Fruit fly (Drosophila melanogaster) whole organism, embryonic: Measurements from ENCODE around the gene CG10185.

Experiments
- Adf1 ChIP-seq: fragments of 200-800 bp; sonication (Bioruptor generic); IDR thresholded peaks from 2 replicates; pipeline ENCODE4 v1.3.6; 2022; ENCODE audit warnings: missing biosample characterization, missing genetic modification characterization
- B-H1 ChIP-seq: fragments of 200-800 bp; sonication (Bioruptor generic); IDR thresholded peaks from 3 replicates; pipeline ENCODE4 v1.3.6; 2022; ENCODE audit warnings: missing biosample characterization, missing genetic modification characterization
- BtbVII ChIP-seq: fragments of 200-800 bp; sonication (Bioruptor generic); optimal IDR thresholded peaks from 3 replicates; lab custom pipeline; 2017; ENCODE audit warnings: missing biosample characterization, mild to moderate bottlenecking, missing genetic modification characterization
- CG16779 ChIP-seq: fragments of 200-800 bp; sonication (Bioruptor generic); IDR thresholded peaks from 2 replicates; pipeline ENCODE4 v1.3.6; 2022; ENCODE audit warnings: missing biosample characterization, missing genetic modification characterization
- CG17359 ChIP-seq: fragments of 200-800 bp; sonication (Bioruptor generic); optimal IDR thresholded peaks from 3 replicates; lab custom pipeline; 2018; ENCODE audit warnings: missing biosample characterization, mild to moderate bottlenecking, missing genetic modification characterization, moderate library complexity
- CG2116 ChIP-seq: fragments of 200-800 bp; sonication (Bioruptor generic); optimal IDR thresholded peaks from 3 replicates; lab custom pipeline; 2018; ENCODE audit warnings: missing biosample characterization, mild to moderate bottlenecking, missing genetic modification characterization
- CG2199 ChIP-seq: fragments of 200-800 bp; sonication (Bioruptor generic); IDR thresholded peaks from 3 replicates; pipeline ENCODE4 v1.3.6; 2022; ENCODE audit warnings: missing biosample characterization, missing genetic modification characterization
- CG30403 ChIP-seq: fragments of 200-800 bp; sonication (Bioruptor generic); optimal IDR thresholded peaks from 3 replicates; lab custom pipeline; 2016; ENCODE audit warnings: missing biosample characterization, missing genetic modification characterization
- CG33213 ChIP-seq: fragments of 200-800 bp; sonication (Bioruptor generic); optimal IDR thresholded peaks from 3 replicates; lab custom pipeline; 2016; ENCODE audit warnings: missing biosample characterization, missing genetic modification characterization
- CG8924 ChIP-seq: fragments of 200-800 bp; optimal IDR thresholded peaks from 3 replicates; lab custom pipeline; 2019; ENCODE audit warnings: missing biosample characterization, mild to moderate bottlenecking, missing genetic modification characterization, moderate library complexity
- Drgx ChIP-seq: fragments of 200-800 bp; sonication (Bioruptor generic); IDR thresholded peaks from 2 replicates; pipeline ENCODE4 v1.3.6; 2022; ENCODE audit warnings: missing biosample characterization, missing genetic modification characterization
- H15 ChIP-seq: fragments of 200-800 bp; sonication (Bioruptor generic); IDR thresholded peaks from 3 replicates; pipeline ENCODE4 v1.3.6; 2022; ENCODE audit warnings: missing biosample characterization, missing genetic modification characterization
- H2.0 ChIP-seq: fragments of 200-800 bp; sonication (Bioruptor generic); IDR thresholded peaks from 2 replicates; pipeline ENCODE4 v1.3.6; 2022; ENCODE audit warnings: missing biosample characterization, missing genetic modification characterization
- HHEX ChIP-seq: fragments of 200-800 bp; sonication (Bioruptor generic); optimal IDR thresholded peaks from 3 replicates; lab custom pipeline; 2017; ENCODE audit warnings: missing biosample characterization, mild to moderate bottlenecking, missing genetic modification characterization, missing genetic modification reagents
- HLH4C ChIP-seq: fragments of 200-800 bp; sonication (Bioruptor generic); IDR thresholded peaks from 3 replicates; pipeline ENCODE4 v1.3.6; 2022; ENCODE audit warnings: missing biosample characterization, missing genetic modification characterization; ENCODE audit not compliant: partially characterized antibody
- Hr78 ChIP-seq, 2 experiments: fragments of 200-800 bp in 1 of 2; fragments of >200 bp in 1 of 2; sonication (Bioruptor generic) in 1 of 2; optimal IDR thresholded peaks; 2 replicates each; lab custom pipeline; 2017 to 2019; ENCODE audit warnings: missing biosample characterization in 2 of 2, missing genetic modification characterization in 2 of 2, mild to moderate bottlenecking in 1 of 2, moderate library complexity in 1 of 2
- MBD-R2 ChIP-seq: fragments of 200-800 bp; sonication (Bioruptor generic); IDR thresholded peaks from 2 replicates; pipeline ENCODE4 v1.3.6; 2022; ENCODE audit warnings: missing biosample characterization, missing genetic modification characterization
- Max ChIP-seq: fragments of 200-800 bp; sonication (Bioruptor generic); optimal IDR thresholded peaks from 2 replicates; lab custom pipeline; 2016; ENCODE audit warnings: missing biosample characterization, mild to moderate bottlenecking, missing genetic modification characterization
- Med ChIP-seq: fragments of 200-800 bp; sonication (Bioruptor generic); peaks from one replicate; lab custom pipeline; 2016; ENCODE audit warnings: missing biosample characterization, missing genetic modification characterization, mild to moderate bottlenecking, inconsistent platforms, moderate library complexity
- Nf-YB ChIP-seq: fragments of 200-800 bp; sonication (Bioruptor generic); optimal IDR thresholded peaks from 3 replicates; lab custom pipeline; 2019; ENCODE audit warnings: missing biosample characterization, mild to moderate bottlenecking, missing genetic modification characterization, moderate library complexity
- Opbp ChIP-seq: fragments of 200-800 bp; sonication (Bioruptor generic); IDR thresholded peaks from 3 replicates; pipeline ENCODE4 v1.3.6; 2022; ENCODE audit warnings: missing biosample characterization, missing genetic modification characterization; ENCODE audit not compliant: partially characterized antibody
- Vsx1 ChIP-seq: fragments of 200-800 bp; sonication (Bioruptor generic); optimal IDR thresholded peaks from 2 replicates; lab custom pipeline; 2017; ENCODE audit warnings: missing biosample characterization, mild to moderate bottlenecking, missing genetic modification characterization, missing genetic modification reagents
- caup ChIP-seq: fragments of 200-800 bp; sonication (Bioruptor generic); optimal IDR thresholded peaks from 3 replicates; lab custom pipeline; 2017; ENCODE audit warnings: missing biosample characterization, mild to moderate bottlenecking, missing genetic modification characterization, moderate library complexity; ENCODE audit not compliant: severe bottlenecking
- chm ChIP-seq: fragments of 200-800 bp; sonication (Bioruptor generic); IDR thresholded peaks from 2 replicates; pipeline ENCODE4 v1.3.6; 2022; ENCODE audit warnings: missing biosample characterization, missing genetic modification characterization
- chn ChIP-seq: fragments of 200-800 bp; sonication (Bioruptor generic); optimal IDR thresholded peaks from 2 replicates; lab custom pipeline; 2016; ENCODE audit warnings: missing biosample characterization, missing genetic modification characterization
- dysf ChIP-seq: fragments of 200-800 bp; sonication (Bioruptor generic); IDR thresholded peaks from 3 replicates; pipeline ENCODE4 v1.3.6; 2022; ENCODE audit warnings: missing biosample characterization, missing genetic modification characterization
- gro ChIP-seq: fragments of 200-800 bp; sonication (Bioruptor generic); optimal IDR thresholded peaks from 2 replicates; lab custom pipeline; 2016; ENCODE audit warnings: missing biosample characterization, missing genetic modification characterization
- her ChIP-seq: fragments of 200-800 bp; sonication (Bioruptor generic); optimal IDR thresholded peaks from 2 replicates; lab custom pipeline; 2016; ENCODE audit warnings: missing biosample characterization, missing genetic modification characterization
- insv ChIP-seq, 2 experiments: fragments of 200-800 bp; sonication (Bioruptor generic); optimal IDR thresholded peaks; 3 replicates each; lab custom pipeline; 2016 to 2018; ENCODE audit warnings: missing biosample characterization in 2 of 2, missing genetic modification characterization in 2 of 2
- inv ChIP-seq: fragments of 200-800 bp; sonication (Bioruptor generic); IDR thresholded peaks from 2 replicates; pipeline ENCODE4 v1.3.6; 2022; ENCODE audit warnings: missing biosample characterization, missing genetic modification characterization; ENCODE audit not compliant: partially characterized antibody
- lbe ChIP-seq: fragments of 200-800 bp; sonication (Bioruptor generic); optimal IDR thresholded peaks from 2 replicates; lab custom pipeline; 2016; ENCODE audit warnings: missing biosample characterization, mild to moderate bottlenecking, missing genetic modification characterization
- lola ChIP-seq, 3 experiments: fragments of >200 bp in 2 of 3; fragments of 200-800 bp in 1 of 3; sonication (Bioruptor generic) in 1 of 3; optimal IDR thresholded peaks; 2 replicates each; lab custom pipeline; 2017 to 2019; ENCODE audit warnings: missing biosample characterization in 3 of 3, missing genetic modification characterization in 3 of 3, mild to moderate bottlenecking in 1 of 3, moderate library complexity in 1 of 3
- pzg ChIP-seq: fragments of 200-800 bp; sonication (Bioruptor generic); optimal IDR thresholded peaks from 3 replicates; lab custom pipeline; 2018; ENCODE audit warnings: missing biosample characterization, mild to moderate bottlenecking, missing genetic modification characterization, moderate library complexity
- sc ChIP-seq, 3 experiments: fragments of >200 bp in 2 of 3; fragments of 200-800 bp in 1 of 3; sonication (Bioruptor generic) in 1 of 3; optimal IDR thresholded peaks; 2 replicates in 2 of 3; 3 replicates in 1 of 3; lab custom pipeline; 2017; ENCODE audit warnings: mild to moderate bottlenecking in 1 of 3, missing biosample characterization in 1 of 3, missing genetic modification characterization in 1 of 3, missing genetic modification reagents in 1 of 3
- sens ChIP-seq: fragments of 200-800 bp; sonication (Bioruptor generic); peaks from one replicate; lab custom pipeline; 2016; ENCODE audit warnings: missing biosample characterization, missing genetic modification characterization
- shn ChIP-seq: fragments of 200-800 bp; sonication (Bioruptor generic); optimal IDR thresholded peaks from 3 replicates; lab custom pipeline; 2016; ENCODE audit warnings: missing biosample characterization, missing genetic modification characterization
- sna ChIP-seq: fragments of 200-800 bp; sonication (Bioruptor generic); IDR thresholded peaks from 2 replicates; pipeline ENCODE4 v1.3.6; 2022; ENCODE audit warnings: missing biosample characterization, missing genetic modification characterization; ENCODE audit not compliant: partially characterized antibody
- sqz ChIP-seq: fragments of 200-800 bp; sonication (Bioruptor generic); optimal IDR thresholded peaks from 3 replicates; lab custom pipeline; 2018; ENCODE audit warnings: missing biosample characterization, mild to moderate bottlenecking, missing genetic modification characterization
- stc ChIP-seq: fragments of 200-800 bp; sonication (Bioruptor generic); IDR thresholded peaks from 2 replicates; pipeline ENCODE4 v1.3.6; 2022; ENCODE audit warnings: missing biosample characterization, missing genetic modification characterization
- tna ChIP-seq: fragments of 200-800 bp; sonication (Bioruptor generic); IDR thresholded peaks from 2 replicates; pipeline ENCODE4 v1.3.6; 2022; ENCODE audit warnings: missing biosample characterization, missing genetic modification characterization; ENCODE audit not compliant: partially characterized antibody
- vfl ChIP-seq: fragments of 200-800 bp; sonication (Bioruptor generic); optimal IDR thresholded peaks from 2 replicates; lab custom pipeline; 2016; ENCODE audit warnings: missing biosample characterization, missing genetic modification characterization
- vnd ChIP-seq: fragments of 200-800 bp; sonication (Bioruptor generic); IDR thresholded peaks from 3 replicates; pipeline ENCODE4 v1.3.6; 2022; ENCODE audit warnings: missing biosample characterization, missing genetic modification characterization; ENCODE audit not compliant: partially characterized antibody
- yki ChIP-seq: fragments of >200 bp; optimal IDR thresholded peaks from 3 replicates; lab custom pipeline; 2018
- z ChIP-seq: fragments of 200-800 bp; sonication (Bioruptor generic); IDR thresholded peaks from 3 replicates; pipeline ENCODE4 v1.3.6; 2022; ENCODE audit warnings: missing biosample characterization, missing genetic modification characterization
- zen ChIP-seq: fragments of 200-800 bp; sonication (Bioruptor generic); optimal IDR thresholded peaks from 3 replicates; lab custom pipeline; 2018; ENCODE audit warnings: missing biosample characterization, mild to moderate bottlenecking, missing genetic modification characterization, moderate library complexity
- zen2 ChIP-seq: fragments of 200-800 bp; sonication (Bioruptor generic); IDR thresholded peaks from 3 replicates; pipeline ENCODE4 v1.3.6; 2022; ENCODE audit warnings: missing biosample characterization, missing genetic modification characterization; ENCODE audit not compliant: partially characterized antibody

CG10185 gene

dm6 chr3R:16099268-16100240 lies 32.2 kb upstream of the CG10185 start (continued):
- TF ChIP-seq Med (GFP tag; lab: Kevin White, UChicago) (peak; percentile 100), Vsx1 (GFP tag; lab: Kevin White, UChicago) (no peak), yki (peak; percentile 47), B-H1 (no peak), Nf-YB (peak; percentile 15), BtbVII (GFP tag; lab: Kevin White, UChicago) (peak; percentile 41), Hr78 (GFP tag; optimal IDR thresholded peaks at IDR 0.05; lab: Kevin White, UChicago) (peak; percentile 69 to 91), H2.0 (GFP tag; lab: Robert Waterston, UW) (no peak), her (peak; percentile 10), inv (GFP tag; lab: Robert Waterston, UW) (0 out of 2 replicates have a peak, but pooled peaks have one; percentile 2), Adf1 (peak; percentile 90), shn (GFP tag; lab: Kevin White, UChicago) (peak; percentile 51), lbe (peak; percentile 71), HLH4C (GFP tag; lab: Robert Waterston, UW) (no peak; the same call in 2 of the 3 replicates), pzg (peak; percentile 33), H15 (GFP tag; lab: Robert Waterston, UW) (no peak), CG30403 (GFP tag; lab: Kevin White, UChicago) (no peak), CG33213 (GFP tag; lab: Kevin White, UChicago) (no peak), insv (GFP tag; optimal IDR thresholded peaks at IDR 0.05; lab: Kevin White, UChicago) (peak in 1 of 2 experiments; percentile 49), MBD-R2 (peak; percentile 36), CG17359 (tag; lab: Kevin White, UChicago) (no peak), CG2116 (GFP tag; lab: Kevin White, UChicago) (peak; percentile 22), lola (GFP tag; optimal IDR thresholded peaks at IDR 0.05; lab: Kevin White, UChicago) (peak in 2 of 3 experiments; percentile 13 to 90), HHEX (GFP tag; lab: Kevin White, UChicago) (no peak), CG16779 (GFP tag; lab: Robert Waterston, UW) (no peak), caup (GFP tag; lab: Kevin White, UChicago) (peak; percentile 22), z (peak; percentile 96), stc (GFP tag; lab: Robert Waterston, UW) (peak; percentile 16; the same call in 1 of the 2 replicates), chn (GFP tag; lab: Kevin White, UChicago) (peak; percentile 76), Drgx (GFP tag; lab: Robert Waterston, UW) (peak; percentile 64), zen2 (GFP tag; lab: Robert Waterston, UW) (peak; percentile 5; the same call in 1 of the 3 replicates), Max (GFP tag; lab: Kevin White, UChicago) (peak; percentile 45), dysf (GFP tag; lab: Robert Waterston, UW) (0 out of 3 replicates have a peak, but pooled peaks have one; percentile 10), vfl (GFP tag; lab: Kevin White, UChicago) (peak; percentile 9), Opbp (GFP tag; lab: Robert Waterston, UW) (peak; percentile 57; the same call in 1 of the 3 replicates), sens (GFP tag; lab: Kevin White, UChicago) (peak; percentile 89), chm (GFP tag; lab: Robert Waterston, UW) (peak; percentile 64; the same call in 1 of the 2 replicates), sc (optimal IDR thresholded peaks at IDR 0.05; lab: Kevin White, UChicago) (no peak), sc (GFP tag; optimal IDR thresholded peaks at IDR 0.05; lab: Kevin White, UChicago) (no peak), vnd (0 out of 3 replicates have a peak, but pooled peaks have one; percentile 2), sqz (GFP tag; lab: Kevin White, UChicago) (no peak), zen (tag; lab: Kevin White, UChicago) (peak; percentile 84), sna (GFP tag; lab: Robert Waterston, UW) (peak; percentile 17; the same call in 1 of the 2 replicates), tna (GFP tag; lab: Robert Waterston, UW) (no peak; the same call in 1 of the 2 replicates), CG8924 (tag; lab: Kevin White, UChicago) (peak; percentile 68), gro (GFP tag; lab: Kevin White, UChicago) (peak; percentile 22), CG2199 (GFP tag; lab: Robert Waterston, UW) (0 out of 3 replicates have a peak, but pooled peaks have one; percentile 61)
